Fruit fly (Drosophila melanogaster): ENCODE results near the gene LManVI.

LManVI gene

dm6 chr2L:8732702-8733101 lies 48.4 kb downstream of the LManVI start (continued):
- TF ChIP-seq pros (GFP tag; optimal IDR thresholded peaks at IDR 0.05) (no peak), Myb (GFP tag; optimal IDR thresholded peaks at IDR 0.05) (no peak), br (optimal IDR thresholded peaks at IDR 0.05) (no peak), Doc2 (GFP tag; IDR thresholded peaks at IDR 0.05) (no peak), usp (GFP tag; optimal IDR thresholded peaks at IDR 0.05) (no peak), dpn (GFP tag; optimal IDR thresholded peaks at IDR 0.05) (peak; percentile 20 to 35), cato (GFP tag; optimal IDR thresholded peaks at IDR 0.05; ENCODE audit: borderline replicate concordance) (no peak), nerfin-2 (GFP tag; IDR thresholded peaks at IDR 0.05; ENCODE audit: partially characterized antibody) (no peak), CG8388 (GFP tag; optimal IDR thresholded peaks at IDR 0.05) (no peak), CG34422 (GFP tag; IDR thresholded peaks at IDR 0.05) (no peak), CoRest (tag; optimal IDR thresholded peaks at IDR 0.05) (no peak), ato (GFP tag; IDR thresholded peaks at IDR 0.05; ENCODE audit: partially characterized antibody) (no peak), CG34224 (GFP tag; IDR thresholded peaks at IDR 0.05; ENCODE audit: partially characterized antibody) (no peak), fu2 (GFP tag; optimal IDR thresholded peaks at IDR 0.05) (no peak), trem (tag; optimal IDR thresholded peaks at IDR 0.05) (no peak), CG32772 (GFP tag; IDR thresholded peaks at IDR 0.05) (no peak), CkIIα-i1 (GFP tag; IDR thresholded peaks at IDR 0.05) (no peak), Max (GFP tag; optimal IDR thresholded peaks at IDR 0.05) (no peak), CG4360 (GFP tag; IDR thresholded peaks at IDR 0.05) (no peak), cas (GFP tag; IDR thresholded peaks at IDR 0.05) (no peak), Nf-YB (GFP tag; optimal IDR thresholded peaks at IDR 0.05) (no peak), Hr39 (optimal IDR thresholded peaks at IDR 0.05) (no peak), gem (tag; optimal IDR thresholded peaks at IDR 0.05) (peak; percentile 56), row (GFP tag; IDR thresholded peaks at IDR 0.05) (peak; percentile 70), tin (GFP tag; optimal IDR thresholded peaks at IDR 0.05) (no peak), Dbx (GFP tag; IDR thresholded peaks at IDR 0.05) (0 out of 3 replicates have a peak, but pooled peaks have one; percentile 10), CG14050 (GFP tag; IDR thresholded peaks at IDR 0.05) (no peak), HHEX (GFP tag; optimal IDR thresholded peaks at IDR 0.05) (no peak), btn (GFP tag; optimal IDR thresholded peaks at IDR 0.05) (no peak), CG13424 (tag; optimal IDR thresholded peaks at IDR 0.05) (peak; percentile 15), slbo (GFP tag; IDR thresholded peaks at IDR 0.05) (0 out of 2 replicates have a peak, but pooled peaks have one; percentile 35), CG13624 (GFP tag; optimal IDR thresholded peaks at IDR 0.05) (no peak), twi (tag; optimal IDR thresholded peaks at IDR 0.05) (no peak), CG43689 (GFP tag; IDR thresholded peaks at IDR 0.05) (no peak), Dp (GFP tag; optimal IDR thresholded peaks at IDR 0.05) (no peak), Lhr (GFP tag; optimal IDR thresholded peaks at IDR 0.05) (no peak), CG7271 (tag; optimal IDR thresholded peaks at IDR 0.05) (no peak), CG7357 (GFP tag; IDR thresholded peaks at IDR 0.05) (no peak), dmrt99B (tag; optimal IDR thresholded peaks at IDR 0.05) (peak; percentile 68), CG13894 (tag; optimal IDR thresholded peaks at IDR 0.05) (no peak), CG12299 (tag; optimal IDR thresholded peaks at IDR 0.05) (no peak), pfk (GFP tag; optimal IDR thresholded peaks at IDR 0.05) (no peak), MTF-1 (GFP tag; optimal IDR thresholded peaks at IDR 0.05; ENCODE audit: borderline replicate concordance) (no peak), CG7839 (tag; optimal IDR thresholded peaks at IDR 0.05) (peak; percentile 18), az2 (GFP tag; optimal IDR thresholded peaks at IDR 0.05) (peak; percentile 1), B-H2 (GFP tag; optimal IDR thresholded peaks at IDR 0.05) (no peak), D19B (GFP tag; optimal IDR thresholded peaks at IDR 0.05) (peak; percentile 74), bigmax (GFP tag; optimal IDR thresholded peaks at IDR 0.05) (no peak), CG16863 (GFP tag; optimal IDR thresholded peaks at IDR 0.05) (no peak), CG11695 (GFP tag; IDR thresholded peaks at IDR 0.05) (no peak; the same call in 2 of the 3 replicates), CG6689 (GFP tag; IDR thresholded peaks at IDR 0.05) (0 out of 2 replicates have a peak, but pooled peaks have one; percentile 16), CG13123 (GFP tag; optimal IDR thresholded peaks at IDR 0.05) (no peak)

Data from whole organism, embryonic.